Fruit fly (Drosophila melanogaster) whole organism, embryonic: Measurements from ENCODE around the gene ast.

Source experiments
- Aef1 ChIP-seq: fragments of 200-800 bp; sonication (Bioruptor generic); IDR thresholded peaks from 3 replicates; pipeline ENCODE4 v1.3.6; 2022; ENCODE audit warnings: missing biosample characterization, missing genetic modification characterization
- Atf6 ChIP-seq: fragments of 200-800 bp; sonication (Bioruptor generic); IDR thresholded peaks from 2 replicates; pipeline ENCODE4 v1.3.6; 2022; ENCODE audit warnings: missing biosample characterization, missing genetic modification characterization
- CG11560 ChIP-seq: fragments of 200-800 bp; sonication (Bioruptor generic); IDR thresholded peaks from 3 replicates; pipeline ENCODE4 v1.3.6; 2022; ENCODE audit warnings: missing biosample characterization, missing genetic modification characterization
- CG12104 ChIP-seq: fragments of 200-800 bp; sonication (Bioruptor generic); optimal IDR thresholded peaks from 3 replicates; lab custom pipeline; 2016; ENCODE audit warnings: missing biosample characterization, missing genetic modification characterization
- CG12299 ChIP-seq: fragments of 200-800 bp; sonication (Bioruptor generic); optimal IDR thresholded peaks from 2 replicates; lab custom pipeline; 2018; ENCODE audit warnings: missing biosample characterization, mild to moderate bottlenecking, missing genetic modification characterization
- CG12942 ChIP-seq: fragments of 200-800 bp; sonication (Bioruptor generic); optimal IDR thresholded peaks from 3 replicates; lab custom pipeline; 2016; ENCODE audit warnings: missing biosample characterization, missing genetic modification characterization
- CG13287 ChIP-seq: fragments of 200-800 bp; sonication (Bioruptor generic); IDR thresholded peaks from 2 replicates; pipeline ENCODE4 v1.3.6; 2022; ENCODE audit warnings: missing biosample characterization, missing genetic modification characterization; ENCODE audit not compliant: partially characterized antibody
- CG14667 ChIP-seq: fragments of 200-800 bp; sonication (Bioruptor generic); IDR thresholded peaks from 2 replicates; pipeline ENCODE4 v1.3.6; 2022; ENCODE audit warnings: missing biosample characterization, missing genetic modification characterization
- CG15514 ChIP-seq: fragments of 200-800 bp; sonication (Bioruptor generic); optimal IDR thresholded peaks from 3 replicates; lab custom pipeline; 2017; ENCODE audit warnings: missing biosample characterization, missing genetic modification characterization, mild to moderate bottlenecking, moderate library complexity, missing genetic modification reagents
- CG17359 ChIP-seq: fragments of 200-800 bp; sonication (Bioruptor generic); optimal IDR thresholded peaks from 3 replicates; lab custom pipeline; 2018; ENCODE audit warnings: missing biosample characterization, mild to moderate bottlenecking, missing genetic modification characterization, moderate library complexity
- CG1792 ChIP-seq: fragments of 200-800 bp; sonication (Bioruptor generic); optimal IDR thresholded peaks from 2 replicates; lab custom pipeline; 2016; ENCODE audit warnings: missing biosample characterization, missing genetic modification characterization
- CG2678 ChIP-seq: fragments of 200-800 bp; sonication (Bioruptor generic); optimal IDR thresholded peaks from 3 replicates; lab custom pipeline; 2019; ENCODE audit warnings: missing biosample characterization, mild to moderate bottlenecking, missing genetic modification characterization, moderate library complexity
- CG31224 ChIP-seq: fragments of 200-800 bp; sonication (Bioruptor generic); IDR thresholded peaks from 2 replicates; pipeline ENCODE4 v1.3.6; 2022; ENCODE audit warnings: missing biosample characterization, missing genetic modification characterization
- CG31388 ChIP-seq: fragments of 200-800 bp; sonication (Bioruptor generic); optimal IDR thresholded peaks from 2 replicates; lab custom pipeline; 2016; ENCODE audit warnings: missing biosample characterization, missing genetic modification characterization
- CG3838 ChIP-seq: fragments of 200-800 bp; sonication (Bioruptor generic); optimal IDR thresholded peaks from 3 replicates; lab custom pipeline; 2016; ENCODE audit warnings: missing biosample characterization, missing genetic modification characterization
- CG6683 ChIP-seq: fragments of 200-800 bp; sonication (Bioruptor generic); optimal IDR thresholded peaks from 2 replicates; lab custom pipeline; 2017; ENCODE audit warnings: missing biosample characterization, mild to moderate bottlenecking, missing genetic modification characterization, missing genetic modification reagents
- CG7271 ChIP-seq: fragments of 200-800 bp; sonication (Bioruptor generic); optimal IDR thresholded peaks from 2 replicates; lab custom pipeline; 2018; ENCODE audit warnings: missing biosample characterization, mild to moderate bottlenecking, missing genetic modification characterization, moderate library complexity
- CG7745 ChIP-seq: fragments of 200-800 bp; sonication (Bioruptor generic); optimal IDR thresholded peaks from 2 replicates; lab custom pipeline; 2018; ENCODE audit warnings: missing biosample characterization, mild to moderate bottlenecking, missing genetic modification characterization, moderate library complexity
- CG8924 ChIP-seq: fragments of 200-800 bp; optimal IDR thresholded peaks from 3 replicates; lab custom pipeline; 2019; ENCODE audit warnings: missing biosample characterization, mild to moderate bottlenecking, missing genetic modification characterization, moderate library complexity
- CG9437 ChIP-seq: fragments of 200-800 bp; sonication (Bioruptor generic); optimal IDR thresholded peaks from 2 replicates; lab custom pipeline; 2018; ENCODE audit warnings: missing biosample characterization, mild to moderate bottlenecking, missing genetic modification characterization
- CG9609 ChIP-seq: fragments of 200-800 bp; sonication (Bioruptor generic); optimal IDR thresholded peaks from 3 replicates; lab custom pipeline; 2016; ENCODE audit warnings: missing biosample characterization, missing genetic modification characterization
- CG9932 ChIP-seq: fragments of 200-800 bp; sonication (Bioruptor generic); IDR thresholded peaks from 2 replicates; pipeline ENCODE4 v1.3.6; 2022; ENCODE audit warnings: missing biosample characterization, missing genetic modification characterization
- CrebB ChIP-seq: fragments of 200-800 bp; sonication (Bioruptor generic); optimal IDR thresholded peaks from 3 replicates; lab custom pipeline; 2018; ENCODE audit warnings: missing biosample characterization, mild to moderate bottlenecking, missing genetic modification characterization
- D19A ChIP-seq: fragments of 200-800 bp; optimal IDR thresholded peaks from 3 replicates; lab custom pipeline; 2019; ENCODE audit warnings: missing biosample characterization, mild to moderate bottlenecking, missing genetic modification characterization, moderate library complexity
- Dek ChIP-seq: fragments of 200-800 bp; sonication (Bioruptor generic); optimal IDR thresholded peaks from 3 replicates; lab custom pipeline; 2019; ENCODE audit warnings: missing biosample characterization, mild to moderate bottlenecking, missing genetic modification characterization, moderate library complexity
- Dref ChIP-seq: fragments of 200-800 bp; sonication (Bioruptor generic); IDR thresholded peaks from 2 replicates; pipeline ENCODE4 v1.3.6; 2022; ENCODE audit warnings: missing biosample characterization, missing genetic modification characterization
- E2f2 ChIP-seq: fragments of 200-800 bp; sonication (Bioruptor generic); IDR thresholded peaks from 2 replicates; pipeline ENCODE4 v1.3.6; 2022; ENCODE audit warnings: missing biosample characterization, missing genetic modification characterization
- ERR ChIP-seq: fragments of 200-800 bp; sonication (Bioruptor generic); optimal IDR thresholded peaks from 2 replicates; lab custom pipeline; 2016; ENCODE audit warnings: missing biosample characterization, missing genetic modification characterization
- GATAe ChIP-seq: fragments of 200-800 bp; sonication (Bioruptor generic); conservative IDR thresholded peaks from 2 replicates; pipeline ENCODE4 v1.3.6; 2022; ENCODE audit warnings: missing biosample characterization, missing genetic modification characterization
- Hsf ChIP-seq: fragments of 200-800 bp; sonication (Bioruptor generic); optimal IDR thresholded peaks from 3 replicates; lab custom pipeline; 2016; ENCODE audit warnings: missing biosample characterization, missing genetic modification characterization
- Six4 ChIP-seq: fragments of 200-800 bp; sonication (Bioruptor generic); optimal IDR thresholded peaks from 2 replicates; lab custom pipeline; 2016; ENCODE audit warnings: missing biosample characterization, missing genetic modification characterization
- bab2 ChIP-seq: fragments of 200-800 bp; sonication (Bioruptor generic); optimal IDR thresholded peaks from 2 replicates; lab custom pipeline; 2016; ENCODE audit warnings: missing biosample characterization, missing genetic modification characterization
- chinmo ChIP-seq: fragments of 200-800 bp; sonication (Bioruptor generic); IDR thresholded peaks from 4 replicates; pipeline ENCODE4 v1.3.6; 2022; ENCODE audit warnings: missing biosample characterization, missing genetic modification characterization; ENCODE audit not compliant: partially characterized antibody
- crc ChIP-seq: fragments of 200-800 bp; sonication (Bioruptor generic); optimal IDR thresholded peaks from 2 replicates; lab custom pipeline; 2016; ENCODE audit warnings: missing biosample characterization, missing genetic modification characterization
- da ChIP-seq: fragments of 200-800 bp; sonication (Bioruptor generic); optimal IDR thresholded peaks from 2 replicates; lab custom pipeline; 2016; ENCODE audit warnings: missing biosample characterization, missing genetic modification characterization
- dpn ChIP-seq, 2 experiments: fragments of 200-800 bp; sonication (Bioruptor generic); optimal IDR thresholded peaks; 3 replicates each; lab custom pipeline; 2016; ENCODE audit warnings: missing biosample characterization in 2 of 2, missing genetic modification characterization in 2 of 2
- dysf ChIP-seq: fragments of 200-800 bp; sonication (Bioruptor generic); IDR thresholded peaks from 3 replicates; pipeline ENCODE4 v1.3.6; 2022; ENCODE audit warnings: missing biosample characterization, missing genetic modification characterization
- ewg ChIP-seq: fragments of 200-800 bp; sonication (Bioruptor generic); optimal IDR thresholded peaks from 3 replicates; lab custom pipeline; 2017; ENCODE audit warnings: mild to moderate bottlenecking, missing biosample characterization, missing genetic modification reagents, missing genetic modification characterization
- eyg ChIP-seq: fragments of 200-800 bp; sonication (Bioruptor generic); optimal IDR thresholded peaks from 3 replicates; lab custom pipeline; 2016; ENCODE audit warnings: missing biosample characterization, missing genetic modification characterization
- gcm2 ChIP-seq: fragments of 200-800 bp; sonication (Bioruptor generic); optimal IDR thresholded peaks from 2 replicates; lab custom pipeline; 2016; ENCODE audit warnings: missing biosample characterization, missing genetic modification characterization
- gfzf ChIP-seq: fragments of 200-800 bp; sonication (Bioruptor generic); optimal IDR thresholded peaks from 2 replicates; lab custom pipeline; 2016; ENCODE audit warnings: missing biosample characterization, mild to moderate bottlenecking, missing genetic modification characterization, moderate library complexity
- grn ChIP-seq: fragments of 200-800 bp; sonication (Bioruptor generic); optimal IDR thresholded peaks from 3 replicates; lab custom pipeline; 2017; ENCODE audit warnings: missing biosample characterization, missing genetic modification characterization
- gro ChIP-seq: fragments of 200-800 bp; sonication (Bioruptor generic); optimal IDR thresholded peaks from 2 replicates; lab custom pipeline; 2016; ENCODE audit warnings: missing biosample characterization, missing genetic modification characterization
- hkb ChIP-seq, 2 experiments: fragments of 200-800 bp in 1 of 2; fragments of >200 bp in 1 of 2; sonication (Bioruptor generic) in 1 of 2; IDR thresholded peaks in 1 of 2; optimal IDR thresholded peaks in 1 of 2; 2 replicates each; pipeline versions ENCODE4 v1.3.6 to Lab custom; 2017 to 2022; ENCODE audit warnings: missing biosample characterization in 1 of 2, missing genetic modification characterization in 1 of 2
- ken ChIP-seq: fragments of 200-800 bp; sonication (Bioruptor generic); IDR thresholded peaks from 3 replicates; pipeline ENCODE4 v1.3.6; 2022; ENCODE audit warnings: missing biosample characterization, missing genetic modification characterization
- phol ChIP-seq: fragments of 200-800 bp; sonication (Bioruptor generic); optimal IDR thresholded peaks from 3 replicates; lab custom pipeline; 2018; ENCODE audit warnings: missing biosample characterization, mild to moderate bottlenecking, missing genetic modification characterization, moderate library complexity
- pum ChIP-seq: fragments of 200-800 bp; sonication (Bioruptor generic); optimal IDR thresholded peaks from 2 replicates; lab custom pipeline; 2016; ENCODE audit warnings: missing biosample characterization, missing genetic modification characterization
- tap ChIP-seq: fragments of 200-800 bp; optimal IDR thresholded peaks from 3 replicates; lab custom pipeline; 2019; ENCODE audit warnings: missing biosample characterization, mild to moderate bottlenecking, missing genetic modification characterization, moderate library complexity
- wek ChIP-seq: fragments of 200-800 bp; sonication (Bioruptor generic); optimal IDR thresholded peaks from 3 replicates; lab custom pipeline; 2018; ENCODE audit warnings: missing biosample characterization, mild to moderate bottlenecking, missing genetic modification characterization, moderate library complexity
- z ChIP-seq: fragments of 200-800 bp; sonication (Bioruptor generic); IDR thresholded peaks from 3 replicates; pipeline ENCODE4 v1.3.6; 2022; ENCODE audit warnings: missing biosample characterization, missing genetic modification characterization
- zfh2 ChIP-seq: fragments of 200-800 bp; sonication (Bioruptor generic); optimal IDR thresholded peaks from 2 replicates; lab custom pipeline; 2016; ENCODE audit warnings: missing biosample characterization, missing genetic modification characterization

The ast gene

DNA sequence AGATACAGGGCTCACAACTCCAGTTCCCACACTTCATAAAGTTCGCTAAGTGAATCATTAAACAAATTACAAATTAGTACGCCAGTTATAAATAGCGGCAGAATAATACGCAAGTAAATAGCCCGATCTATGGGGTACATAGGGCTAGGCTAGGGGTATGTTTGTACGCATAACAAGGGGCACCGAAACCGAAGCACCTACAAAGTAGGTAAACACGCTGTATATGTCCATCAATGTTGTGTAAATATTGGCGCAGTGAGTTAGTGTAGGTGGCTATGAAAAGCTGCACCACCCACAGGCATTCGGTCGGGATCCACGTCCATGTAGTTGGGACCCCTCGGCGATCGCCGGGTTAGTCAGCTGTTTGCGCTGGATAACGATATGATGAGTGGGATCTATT, 5.6 kb upstream of the ast start (continued):
- TF ChIP-seq CG11560 (peak; percentile 64), CG1792 (GFP tag; lab: Kevin White, UChicago) (peak; percentile 97), CG9609 (peak; percentile 86), Six4 (GFP tag; lab: Kevin White, UChicago) (peak; percentile 93), dysf (GFP tag; lab: Robert Waterston, UW) (peak; percentile 75), Aef1 (GFP tag; lab: Robert Waterston, UW) (peak; percentile 43; the same call in 2 of the 3 replicates), phol (tag; lab: Kevin White, UChicago) (peak; percentile 13), CG17359 (tag; lab: Kevin White, UChicago) (peak; percentile 96), CG8924 (peak; percentile 86), CG2678 (tag; lab: Kevin White, UChicago) (peak; percentile 93), CG12942 (GFP tag; lab: Kevin White, UChicago) (peak; percentile 93), gcm2 (GFP tag; lab: Kevin White, UChicago) (peak; percentile 91), CG31224 (GFP tag; lab: Robert Waterston, UW) (peak; percentile 78), CG7745 (peak; percentile 90), grn (GFP tag; lab: Kevin White, UChicago) (peak; percentile 90), CG14667 (peak; percentile 67; the same call in 1 of the 2 replicates), CG12104 (GFP tag; lab: Kevin White, UChicago) (peak; percentile 93), z (peak; percentile 81), wek (GFP tag; lab: Kevin White, UChicago) (peak; percentile 97), Dref (GFP tag; lab: Robert Waterston, UW) (peak; percentile 24; the same call in 1 of the 2 replicates), CG13287 (no peak), tap (tag; lab: Kevin White, UChicago) (peak; percentile 89), CG9932 (peak; percentile 87), CG3838 (GFP tag; lab: Kevin White, UChicago) (peak; percentile 94), GATAe (GFP tag; lab: Robert Waterston, UW) (peak; percentile 47; the same call in 1 of the 2 replicates), crc (GFP tag; lab: Kevin White, UChicago) (peak; percentile 91), CG31388 (GFP tag; lab: Kevin White, UChicago) (peak; percentile 75), CG9437 (GFP tag; lab: Kevin White, UChicago) (peak; percentile 49), Dek (peak; percentile 79), ken (GFP tag; lab: Robert Waterston, UW) (peak; percentile 84), CG12299 (peak; percentile 92), CG7271 (tag; lab: Kevin White, UChicago) (peak; percentile 90), chinmo (GFP tag; lab: Robert Waterston, UW) (no peak), da (peak; percentile 89), bab2 (GFP tag; lab: Kevin White, UChicago) (peak; percentile 97), E2f2 (peak; percentile 74), Atf6 (GFP tag; lab: Robert Waterston, UW) (peak; percentile 91), zfh2 (peak; percentile 79), ERR (GFP tag; lab: Kevin White, UChicago) (peak; percentile 91), hkb (optimal IDR thresholded peaks at IDR 0.05; lab: Kevin White, UChicago) (no peak), hkb (GFP tag; IDR thresholded peaks at IDR 0.05; lab: Robert Waterston, UW) (peak; percentile 94), CG6683 (GFP tag; lab: Kevin White, UChicago) (peak; percentile 90), pum (GFP tag; lab: Kevin White, UChicago) (peak; percentile 85), dpn (GFP tag; optimal IDR thresholded peaks at IDR 0.05; lab: Kevin White, UChicago) (peak; percentile 81 to 93), CG15514 (peak; percentile 87), gro (GFP tag; lab: Kevin White, UChicago) (peak; percentile 88), gfzf (peak; percentile 22), ewg (GFP tag; lab: Kevin White, UChicago) (peak; percentile 89), CrebB (tag; lab: Kevin White, UChicago) (peak; percentile 96), Hsf (GFP tag; lab: Kevin White, UChicago) (peak; percentile 81), D19A (tag; lab: Kevin White, UChicago) (peak; percentile 73), eyg (GFP tag; lab: Kevin White, UChicago) (peak; percentile 97)
